Fruit fly (Drosophila melanogaster) whole organism, embryonic: ENCODE results near the gene Cht2.
A peak's percentile ranks its signal among the peaks of the same experiment; 100 is the strongest.

Experiments
- Atf6 ChIP-seq: fragments of 200-800 bp; sonication (Bioruptor generic); IDR thresholded peaks from 2 replicates; pipeline ENCODE4 v1.3.6; 2022; ENCODE audit warnings: missing biosample characterization, missing genetic modification characterization
- Awh ChIP-seq: fragments of 200-800 bp; sonication (Bioruptor generic); IDR thresholded peaks from 2 replicates; pipeline ENCODE4, ENCODE4 v1.3.6; 2022; ENCODE audit warnings: missing biosample characterization, missing genetic modification characterization
- CG11560 ChIP-seq: fragments of 200-800 bp; sonication (Bioruptor generic); IDR thresholded peaks from 3 replicates; pipeline ENCODE4 v1.3.6; 2022; ENCODE audit warnings: missing biosample characterization, missing genetic modification characterization
- CG11695 ChIP-seq: fragments of 200-800 bp; sonication (Bioruptor generic); IDR thresholded peaks from 3 replicates; pipeline ENCODE4 v1.3.6; 2022; ENCODE audit warnings: missing biosample characterization, missing genetic modification characterization
- CG12155 ChIP-seq: fragments of 200-800 bp; sonication (Bioruptor generic); optimal IDR thresholded peaks from 3 replicates; lab custom pipeline; 2016; ENCODE audit warnings: missing biosample characterization, missing genetic modification characterization
- CG1233 ChIP-seq: fragments of 200-800 bp; sonication (Bioruptor generic); optimal IDR thresholded peaks from 4 replicates; lab custom pipeline; 2018; ENCODE audit warnings: missing biosample characterization, mild to moderate bottlenecking, missing genetic modification characterization
- CG12942 ChIP-seq: fragments of 200-800 bp; sonication (Bioruptor generic); optimal IDR thresholded peaks from 3 replicates; lab custom pipeline; 2016; ENCODE audit warnings: missing biosample characterization, missing genetic modification characterization
- CG13775 ChIP-seq: fragments of 200-800 bp; sonication (Bioruptor generic); optimal IDR thresholded peaks from 3 replicates; lab custom pipeline; 2017; ENCODE audit warnings: missing biosample characterization, mild to moderate bottlenecking, missing genetic modification characterization
- CG14860 ChIP-seq: fragments of 200-800 bp; sonication (Bioruptor generic); IDR thresholded peaks from 3 replicates; pipeline ENCODE4 v1.3.6; 2022; ENCODE audit warnings: missing biosample characterization, missing genetic modification characterization; ENCODE audit not compliant: partially characterized antibody
- CG15269 ChIP-seq: fragments of 200-800 bp; sonication (Bioruptor generic); optimal IDR thresholded peaks from 2 replicates; lab custom pipeline; 2018; ENCODE audit warnings: missing biosample characterization, mild to moderate bottlenecking, missing genetic modification characterization, moderate library complexity
- CG15601 ChIP-seq: fragments of 200-800 bp; sonication (Bioruptor generic); optimal IDR thresholded peaks from 3 replicates; lab custom pipeline; 2019; ENCODE audit warnings: missing biosample characterization, mild to moderate bottlenecking, missing genetic modification characterization, moderate library complexity
- CG17328 ChIP-seq: fragments of 200-800 bp; sonication (Bioruptor generic); IDR thresholded peaks from 2 replicates; pipeline ENCODE4 v1.3.6; 2022; ENCODE audit warnings: missing biosample characterization, missing genetic modification characterization
- CG18619 ChIP-seq: fragments of 200-800 bp; sonication (Bioruptor generic); optimal IDR thresholded peaks from 3 replicates; lab custom pipeline; 2017; ENCODE audit warnings: missing biosample characterization, mild to moderate bottlenecking, missing genetic modification characterization
- CG2202 ChIP-seq: fragments of 200-800 bp; sonication (Bioruptor generic); optimal IDR thresholded peaks from 2 replicates; lab custom pipeline; 2018; ENCODE audit warnings: missing biosample characterization, mild to moderate bottlenecking, missing genetic modification characterization
- CG3065 ChIP-seq: fragments of 200-800 bp; sonication (Bioruptor generic); optimal IDR thresholded peaks from 2 replicates; lab custom pipeline; 2016; ENCODE audit warnings: missing biosample characterization, missing genetic modification characterization
- CG42726 ChIP-seq: fragments of 200-800 bp; sonication (Bioruptor generic); IDR thresholded peaks from 2 replicates; pipeline ENCODE4 v1.3.6; 2022; ENCODE audit warnings: missing biosample characterization, missing genetic modification characterization; ENCODE audit not compliant: partially characterized antibody
- CG43689 ChIP-seq: fragments of 200-800 bp; sonication (Bioruptor generic); IDR thresholded peaks from 2 replicates; pipeline ENCODE4 v1.3.6; 2022; ENCODE audit warnings: missing biosample characterization, missing genetic modification characterization
- CG9437 ChIP-seq: fragments of 200-800 bp; sonication (Bioruptor generic); optimal IDR thresholded peaks from 2 replicates; lab custom pipeline; 2018; ENCODE audit warnings: missing biosample characterization, mild to moderate bottlenecking, missing genetic modification characterization
- CTCF ChIP-seq: fragments of 200-800 bp; sonication (Bioruptor generic); optimal IDR thresholded peaks from 2 replicates; lab custom pipeline; 2017; ENCODE audit warnings: missing biosample characterization, mild to moderate bottlenecking, missing genetic modification characterization, moderate library complexity
- Camta ChIP-seq: fragments of 200-800 bp; sonication (Bioruptor generic); optimal IDR thresholded peaks from 2 replicates; lab custom pipeline; 2016; ENCODE audit warnings: missing biosample characterization, missing genetic modification characterization
- Dek ChIP-seq: fragments of 200-800 bp; sonication (Bioruptor generic); optimal IDR thresholded peaks from 3 replicates; lab custom pipeline; 2019; ENCODE audit warnings: missing biosample characterization, mild to moderate bottlenecking, missing genetic modification characterization, moderate library complexity
- Dip3 ChIP-seq: fragments of 200-800 bp; sonication (Bioruptor generic); optimal IDR thresholded peaks from 3 replicates; lab custom pipeline; 2016; ENCODE audit warnings: missing biosample characterization, missing genetic modification characterization
- HLH3B ChIP-seq: fragments of 200-800 bp; sonication (Bioruptor generic); IDR thresholded peaks from 2 replicates; pipeline ENCODE4 v1.3.6; 2022; ENCODE audit warnings: missing biosample characterization, missing genetic modification characterization
- HLH4C ChIP-seq: fragments of 200-800 bp; sonication (Bioruptor generic); IDR thresholded peaks from 3 replicates; pipeline ENCODE4 v1.3.6; 2022; ENCODE audit warnings: missing biosample characterization, missing genetic modification characterization; ENCODE audit not compliant: partially characterized antibody
- Hmr ChIP-seq: fragments of 200-800 bp; sonication (Bioruptor generic); optimal IDR thresholded peaks from 3 replicates; lab custom pipeline; 2017; ENCODE audit warnings: mild to moderate bottlenecking, missing biosample characterization, missing genetic modification reagents, missing genetic modification characterization
- MBD-R2 ChIP-seq: fragments of 200-800 bp; sonication (Bioruptor generic); IDR thresholded peaks from 2 replicates; pipeline ENCODE4 v1.3.6; 2022; ENCODE audit warnings: missing biosample characterization, missing genetic modification characterization
- Nf-YC ChIP-seq: fragments of 200-800 bp; optimal IDR thresholded peaks from 3 replicates; lab custom pipeline; 2019; ENCODE audit warnings: missing biosample characterization, mild to moderate bottlenecking, missing genetic modification characterization, moderate library complexity
- Poxn ChIP-seq: fragments of 200-800 bp; sonication (Bioruptor generic); IDR thresholded peaks from 2 replicates; pipeline ENCODE4 v1.3.6; 2022; ENCODE audit warnings: missing biosample characterization, missing genetic modification characterization
- Spps ChIP-seq: fragments of 200-800 bp; sonication (Bioruptor generic); optimal IDR thresholded peaks from 2 replicates; lab custom pipeline; 2018; ENCODE audit warnings: missing biosample characterization, mild to moderate bottlenecking, missing genetic modification characterization
- Stat92E ChIP-seq, 3 experiments: fragments of >200 bp in 2 of 3; fragments of 200-800 bp in 1 of 3; sonication (Bioruptor generic) in 1 of 3; optimal IDR thresholded peaks; 2 replicates each; lab custom pipeline; 2017 to 2019; ENCODE audit warnings: missing biosample characterization in 3 of 3, missing genetic modification characterization in 3 of 3, mild to moderate bottlenecking in 1 of 3, moderate library complexity in 1 of 3
- Taf1 ChIP-seq: fragments of 200-800 bp; sonication (Bioruptor generic); IDR thresholded peaks from 2 replicates; pipeline ENCODE4 v1.3.6; 2022; ENCODE audit warnings: missing biosample characterization, missing genetic modification characterization
- bab2 ChIP-seq: fragments of 200-800 bp; sonication (Bioruptor generic); optimal IDR thresholded peaks from 2 replicates; lab custom pipeline; 2016; ENCODE audit warnings: missing biosample characterization, missing genetic modification characterization
- dimm ChIP-seq: fragments of 200-800 bp; sonication (Bioruptor generic); IDR thresholded peaks from 2 replicates; pipeline ENCODE4 v1.3.6; 2022; ENCODE audit warnings: missing biosample characterization, missing genetic modification characterization
- dysf ChIP-seq: fragments of 200-800 bp; sonication (Bioruptor generic); IDR thresholded peaks from 3 replicates; pipeline ENCODE4 v1.3.6; 2022; ENCODE audit warnings: missing biosample characterization, missing genetic modification characterization
- fd3F ChIP-seq: fragments of 200-800 bp; sonication (Bioruptor generic); optimal IDR thresholded peaks from 2 replicates; lab custom pipeline; 2018; ENCODE audit warnings: missing biosample characterization, mild to moderate bottlenecking, missing genetic modification characterization, moderate library complexity
- fu2 ChIP-seq: fragments of 200-800 bp; sonication (Bioruptor generic); optimal IDR thresholded peaks from 2 replicates; lab custom pipeline; 2016; ENCODE audit warnings: missing biosample characterization, missing genetic modification characterization
- gsb ChIP-seq: fragments of 200-800 bp; sonication (Bioruptor generic); IDR thresholded peaks from 2 replicates; pipeline ENCODE4 v1.3.6; 2022; ENCODE audit warnings: missing biosample characterization, missing genetic modification characterization
- jing ChIP-seq: fragments of 200-800 bp; sonication (Bioruptor generic); optimal IDR thresholded peaks from 2 replicates; lab custom pipeline; 2018; ENCODE audit warnings: missing biosample characterization, mild to moderate bottlenecking, missing genetic modification characterization
- lmd ChIP-seq: fragments of 200-800 bp; sonication (Bioruptor generic); IDR thresholded peaks from 2 replicates; pipeline ENCODE4 v1.3.6; 2022; ENCODE audit warnings: missing biosample characterization, missing genetic modification characterization
- lola ChIP-seq, 3 experiments: fragments of >200 bp in 2 of 3; fragments of 200-800 bp in 1 of 3; sonication (Bioruptor generic) in 1 of 3; optimal IDR thresholded peaks; 2 replicates each; lab custom pipeline; 2017 to 2019; ENCODE audit warnings: missing biosample characterization in 3 of 3, missing genetic modification characterization in 3 of 3, mild to moderate bottlenecking in 1 of 3, moderate library complexity in 1 of 3
- odd ChIP-seq: fragments of 200-800 bp; sonication (Bioruptor generic); optimal IDR thresholded peaks from 2 replicates; lab custom pipeline; 2017; ENCODE audit warnings: missing biosample characterization, mild to moderate bottlenecking, missing genetic modification characterization
- psq ChIP-seq: fragments of 200-800 bp; sonication (Bioruptor generic); optimal IDR thresholded peaks from 2 replicates; lab custom pipeline; 2017; ENCODE audit warnings: missing biosample characterization, missing genetic modification characterization
- sd ChIP-seq: fragments of 200-800 bp; sonication (Bioruptor generic); optimal IDR thresholded peaks from 3 replicates; lab custom pipeline; 2018; ENCODE audit warnings: missing biosample characterization, mild to moderate bottlenecking, missing genetic modification characterization, moderate library complexity
- sens ChIP-seq: fragments of 200-800 bp; sonication (Bioruptor generic); peaks from one replicate; lab custom pipeline; 2016; ENCODE audit warnings: missing biosample characterization, missing genetic modification characterization
- sisA ChIP-seq: fragments of 200-800 bp; sonication (Bioruptor generic); IDR thresholded peaks from 2 replicates; pipeline ENCODE4 v1.3.6; 2022; ENCODE audit warnings: missing biosample characterization, missing genetic modification characterization
- stc ChIP-seq: fragments of 200-800 bp; sonication (Bioruptor generic); IDR thresholded peaks from 2 replicates; pipeline ENCODE4 v1.3.6; 2022; ENCODE audit warnings: missing biosample characterization, missing genetic modification characterization
- tna ChIP-seq: fragments of 200-800 bp; sonication (Bioruptor generic); IDR thresholded peaks from 2 replicates; pipeline ENCODE4 v1.3.6; 2022; ENCODE audit warnings: missing biosample characterization, missing genetic modification characterization; ENCODE audit not compliant: partially characterized antibody
- zen ChIP-seq: fragments of 200-800 bp; sonication (Bioruptor generic); optimal IDR thresholded peaks from 3 replicates; lab custom pipeline; 2018; ENCODE audit warnings: missing biosample characterization, mild to moderate bottlenecking, missing genetic modification characterization, moderate library complexity
- zfh2 ChIP-seq: fragments of 200-800 bp; sonication (Bioruptor generic); optimal IDR thresholded peaks from 2 replicates; lab custom pipeline; 2016; ENCODE audit warnings: missing biosample characterization, missing genetic modification characterization

Gene Cht2

DNA sequence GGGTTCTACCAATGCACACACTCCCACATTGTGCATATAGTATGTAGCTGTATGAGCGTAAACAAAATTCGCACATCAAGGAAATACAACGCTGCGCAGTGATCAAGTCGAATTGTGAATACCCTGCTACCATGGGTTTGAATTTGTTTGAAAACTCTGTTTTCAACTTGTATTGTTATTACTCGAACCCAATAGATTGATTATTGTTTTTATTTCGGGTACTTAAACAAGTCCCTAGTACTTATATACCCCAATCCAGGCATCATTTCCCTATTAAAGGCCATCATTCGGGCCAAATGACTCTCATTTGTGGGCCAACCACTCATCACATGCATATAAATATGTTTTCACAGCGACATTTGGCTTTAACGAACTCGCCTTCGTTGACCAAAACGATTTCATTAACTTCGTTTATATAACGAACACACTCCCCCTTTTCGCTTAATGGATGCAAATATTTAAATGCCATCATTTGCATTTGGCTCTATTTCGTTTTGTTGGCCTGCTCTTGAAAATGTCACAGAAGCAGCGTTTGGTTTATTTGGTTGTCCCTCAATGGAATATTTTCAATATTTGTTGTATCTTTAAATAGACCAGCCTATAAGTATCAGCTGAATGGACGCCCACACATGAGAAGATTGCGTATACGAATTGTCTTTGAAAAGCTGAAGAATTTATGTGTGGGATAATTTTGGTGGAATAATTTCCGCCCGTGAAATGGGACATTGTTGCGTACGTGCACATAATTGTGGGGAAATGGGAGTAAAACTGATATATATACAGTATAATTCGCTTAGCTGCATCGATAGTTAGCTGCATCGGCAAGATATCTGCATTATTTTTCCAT lies 15.4 kb downstream of the Cht2 start (continued):
- TF ChIP-seq Dip3: peak; percentile 70
- TF ChIP-seq CG2202 (tag; lab: Kevin White, UChicago): no peak
- peak; percentile 62; the same call in 1 of the 2 replicates for TF ChIP-seq dimm (GFP tag; lab: Robert Waterston, UW)
- TF ChIP-seq stc (GFP tag; lab: Robert Waterston, UW): peak; percentile 70
- peak; percentile 29 for TF ChIP-seq Hmr (GFP tag; lab: Kevin White, UChicago)
- peak; percentile 36 for TF ChIP-seq Nf-YC (tag; lab: Kevin White, UChicago)
- TF ChIP-seq fd3F (GFP tag; lab: Kevin White, UChicago): peak; percentile 72
- peak; percentile 71 for TF ChIP-seq sisA (GFP tag; lab: Robert Waterston, UW)
- TF ChIP-seq psq (GFP tag; lab: Kevin White, UChicago): no peak
- peak; percentile 64 for TF ChIP-seq zfh2 (GFP tag; lab: Kevin White, UChicago)
- no peak; the same call in 1 of the 2 replicates for TF ChIP-seq Taf1 (GFP tag; lab: Robert Waterston, UW)
- no peak for TF ChIP-seq Stat92E (GFP tag; optimal IDR thresholded peaks at IDR 0.05; lab: Kevin White, UChicago)
- TF ChIP-seq CG15601 (tag; lab: Kevin White, UChicago): no peak
- peak; percentile 56 for TF ChIP-seq CG12155 (GFP tag; lab: Kevin White, UChicago)
- TF ChIP-seq odd (GFP tag; lab: Kevin White, UChicago): peak; percentile 35
- TF ChIP-seq CG42726 (GFP tag; lab: Robert Waterston, UW): no peak
- peak; percentile 50 for TF ChIP-seq jing (GFP tag; lab: Kevin White, UChicago)
- no peak for TF ChIP-seq CG14860
- TF ChIP-seq CG13775 (GFP tag; lab: Kevin White, UChicago): no peak
- peak; percentile 60 for TF ChIP-seq bab2
- TF ChIP-seq CG3065 (GFP tag; lab: Kevin White, UChicago): no peak
- no peak for TF ChIP-seq HLH4C (GFP tag; lab: Robert Waterston, UW)
- TF ChIP-seq CG12942 (GFP tag; lab: Kevin White, UChicago): peak; percentile 54
- peak; percentile 54 for TF ChIP-seq CG1233
- peak; percentile 86 for TF ChIP-seq sens (GFP tag; lab: Kevin White, UChicago)
- TF ChIP-seq HLH3B: peak; percentile 50; the same call in 1 of the 2 replicates
- peak; percentile 15 for TF ChIP-seq CG9437
- peak; percentile 24; the same call in 1 of the 2 replicates for TF ChIP-seq Poxn
- peak; percentile 38 for TF ChIP-seq fu2 (GFP tag; lab: Kevin White, UChicago)
- TF ChIP-seq dysf (GFP tag; lab: Robert Waterston, UW): peak; percentile 88
- TF ChIP-seq Dek: peak; percentile 63
- peak; percentile 86 for TF ChIP-seq CG15269
- no peak; the same call in 1 of the 2 replicates for TF ChIP-seq MBD-R2 (GFP tag; lab: Robert Waterston, UW)
- TF ChIP-seq Camta: peak; percentile 53
- peak; percentile 82 for TF ChIP-seq CG43689 (GFP tag; lab: Robert Waterston, UW)
- peak; percentile 45; the same call in 1 of the 3 replicates for TF ChIP-seq CG11560 (tag; lab: Robert Waterston, UW)
- peak; percentile 85 for TF ChIP-seq CG11695 (GFP tag; lab: Robert Waterston, UW)
- peak; percentile 84 for TF ChIP-seq lmd
- no peak for TF ChIP-seq lola (GFP tag; optimal IDR thresholded peaks at IDR 0.05; lab: Kevin White, UChicago)
- no peak for TF ChIP-seq Spps (tag; lab: Kevin White, UChicago)
- TF ChIP-seq Atf6 (GFP tag; lab: Robert Waterston, UW): peak; percentile 78
- peak; percentile 56 for TF ChIP-seq gsb (GFP tag; lab: Robert Waterston, UW)
- TF ChIP-seq zen (tag; lab: Kevin White, UChicago): no peak
- peak; percentile 63 for TF ChIP-seq CG18619 (GFP tag; lab: Kevin White, UChicago)
- TF ChIP-seq tna (GFP tag; lab: Robert Waterston, UW): no peak
- TF ChIP-seq Awh (GFP tag; lab: Robert Waterston, UW): peak; percentile 74
- TF ChIP-seq sd (tag; lab: Kevin White, UChicago): peak; percentile 87
- no peak for TF ChIP-seq CTCF
- peak; percentile 73; the same call in 1 of the 2 replicates for TF ChIP-seq CG17328 (GFP tag; lab: Robert Waterston, UW)
